Worm (Caenorhabditis elegans) whole organism, midembryonic: ENCODE data around the gene tebp-2.

Source experiments
- T22C8.4 ChIP-seq: fragments of 200-800 bp; sonication (Bioruptor generic); IDR thresholded peaks from 2 replicates; pipeline ENCODE4 v1.3.6; 2022; ENCODE audit warnings: missing genetic modification characterization, missing compliant biosample characterization
- cog-1 ChIP-seq: sonication (generic microtip); optimal IDR thresholded peaks from 2 replicates; lab custom pipeline; 2016; ENCODE audit warnings: missing genetic modification characterization, missing compliant biosample characterization
- flt-1 ChIP-seq: fragments of 200-800 bp; sonication (Bioruptor generic); IDR thresholded peaks from 2 replicates; pipeline ENCODE4 v1.3.6; 2022; ENCODE audit warnings: missing genetic modification characterization, missing compliant biosample characterization
- klf-2 ChIP-seq: fragments of 200-800 bp; sonication (Bioruptor generic); conservative IDR thresholded peaks from 2 replicates; pipeline ENCODE4 v1.3.6; 2022; ENCODE audit warnings: missing genetic modification reagents, missing genetic modification characterization, missing compliant biosample characterization
- med-1 ChIP-seq: sonication (generic microtip); optimal IDR thresholded peaks from 2 replicates; lab custom pipeline; 2017; ENCODE audit warnings: missing genetic modification characterization, mild to moderate bottlenecking, missing compliant biosample characterization, antibody characterized with exemption, missing genetic modification reagents; ENCODE audit not compliant: insufficient read depth
- ref-1 ChIP-seq: fragments of 200-800 bp; sonication (Bioruptor generic); conservative IDR thresholded peaks from 2 replicates; pipeline ENCODE4 v1.3.6; 2022; ENCODE audit warnings: missing genetic modification reagents, missing genetic modification characterization, missing compliant biosample characterization
- tab-1 ChIP-seq: fragments of 200-800 bp; sonication (Bioruptor generic); IDR thresholded peaks from 2 replicates; pipeline ENCODE4 v1.3.6; 2022; ENCODE audit warnings: missing genetic modification characterization, missing compliant biosample characterization
- ztf-29 ChIP-seq: fragments of 200-800 bp; sonication (Bioruptor generic); IDR thresholded peaks from 2 replicates; pipeline ENCODE4 v1.3.6; 2022; ENCODE audit warnings: missing genetic modification reagents, missing genetic modification characterization, missing compliant biosample characterization

ce11 chrIV:5492196-5492595, 49.2 kb upstream of the tebp-2 start:
- TF ChIP-seq klf-2 (no peak), flt-1 (no peak), T22C8.4 (GFP tag; lab: Robert Waterston, UW) (no peak), tab-1 (no peak), cog-1 (tag; lab: Kevin White, UChicago) (no peak), med-1 (GFP tag; lab: Kevin White, UChicago) (no peak), ztf-29 (GFP tag; lab: Robert Waterston, UW) (no peak), ref-1 (no peak)
